Worm (Caenorhabditis elegans): Measurements from ENCODE around the gene vha-17.

The vha-17 gene

DNA sequence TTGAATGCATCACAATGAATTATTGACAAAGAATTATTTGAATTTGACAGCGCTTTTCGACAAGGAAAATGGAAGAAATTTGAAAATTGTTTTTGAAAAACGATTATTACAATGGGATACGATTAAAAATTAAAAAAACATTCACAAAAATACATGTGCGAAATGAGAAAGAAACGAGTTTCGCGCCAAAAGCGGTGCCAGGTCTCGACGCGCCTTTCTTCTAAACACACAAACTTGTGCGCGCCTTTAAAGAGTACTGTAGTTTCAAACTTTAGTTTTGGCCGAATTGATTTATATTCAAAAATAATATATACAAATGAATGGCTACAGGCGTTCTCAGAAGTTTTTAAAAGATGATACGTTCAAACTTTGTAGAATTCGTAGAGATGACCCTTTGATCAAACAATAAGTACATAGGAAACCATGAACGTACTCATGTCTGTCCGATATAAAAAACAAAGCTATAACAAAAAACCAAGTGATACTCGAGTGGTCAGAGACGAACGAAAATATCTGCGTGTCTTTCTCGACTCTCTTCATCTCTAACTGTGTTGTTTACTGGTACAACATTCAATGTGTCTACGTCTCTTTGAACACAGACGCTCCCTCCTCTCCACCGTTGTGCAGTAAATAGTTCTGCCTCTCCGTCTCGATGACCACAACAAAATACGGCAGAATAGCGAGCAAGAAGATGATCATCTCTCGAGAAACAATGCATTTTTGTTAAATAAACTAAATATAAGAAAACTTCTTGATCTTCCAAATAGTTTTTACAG lies 46.4 kb downstream of the vha-17 start (continued):
- TF ChIP-seq mxl-1 (tag; optimal IDR thresholded peaks at IDR 0.05) (no peak), lin-40 (tag; optimal IDR thresholded peaks at IDR 0.05) (peak; percentile 8), athp-1 (tag; optimal IDR thresholded peaks at IDR 0.05) (no peak), unc-62 (GFP tag; optimal IDR thresholded peaks at IDR 0.05) (no peak), ceh-91 (GFP tag; IDR thresholded peaks at IDR 0.05) (peak; percentile 76), chd-7 (tag; optimal IDR thresholded peaks at IDR 0.05) (no peak), K12H6.12 (tag; optimal IDR thresholded peaks at IDR 0.05) (no peak), nhr-179 (tag; optimal IDR thresholded peaks at IDR 0.05) (no peak), T26A5.8 (tag; optimal IDR thresholded peaks at IDR 0.05) (no peak), bed-2 (GFP tag; IDR thresholded peaks at IDR 0.05) (no peak), let-607 (tag; optimal IDR thresholded peaks at IDR 0.05) (no peak), sptf-2 (GFP tag; optimal IDR thresholded peaks at IDR 0.05) (no peak), F57A8.1 (GFP tag; optimal IDR thresholded peaks at IDR 0.05) (no peak), egl-44 (GFP tag; IDR thresholded peaks at IDR 0.05) (no peak), ekl-4 (GFP tag; IDR thresholded peaks at IDR 0.05) (peak; percentile 31; the same call in 1 of the 2 replicates), madf-10 (tag; optimal IDR thresholded peaks at IDR 0.05) (no peak), gei-17 (GFP tag; optimal IDR thresholded peaks at IDR 0.05) (no peak), madf-6 (GFP tag; IDR thresholded peaks at IDR 0.05) (peak; percentile 96), B0261.1 (tag; optimal IDR thresholded peaks at IDR 0.05) (no peak), Y79H2A.3 (GFP tag; conservative IDR thresholded peaks at IDR 0.05) (no peak), ceh-58 (GFP tag; IDR thresholded peaks at IDR 0.05) (no peak), attf-5 (GFP tag; optimal IDR thresholded peaks at IDR 0.05) (peak; percentile 10), aptf-3 (GFP tag; IDR thresholded peaks at IDR 0.05) (no peak), tbp1 (GFP tag; optimal IDR thresholded peaks at IDR 0.05) (peak; percentile 13), lin-54 (GFP tag; optimal IDR thresholded peaks at IDR 0.05) (peak; percentile 70), Y53G8AR.9 (GFP tag; conservative IDR thresholded peaks at IDR 0.05) (no peak), Y67H2A.10 (GFP tag; conservative IDR thresholded peaks at IDR 0.05) (no peak), hmg-20 (GFP tag; IDR thresholded peaks at IDR 0.05) (no peak), ztf-28 (GFP tag; IDR thresholded peaks at IDR 0.05) (no peak), tlf-1 (GFP tag; optimal IDR thresholded peaks at IDR 0.05) (peak; percentile 50), F10E7.11 (tag; optimal IDR thresholded peaks at IDR 0.05) (no peak), him-1 (tag; optimal IDR thresholded peaks at IDR 0.05) (no peak), cebp-2 (GFP tag; IDR thresholded peaks at IDR 0.05) (no peak), rec-8 (tag; optimal IDR thresholded peaks at IDR 0.05) (no peak), let-526 (GFP tag; IDR thresholded peaks at IDR 0.05) (no peak), Y95B8A.8 (GFP tag; IDR thresholded peaks at IDR 0.05) (no peak), snpc-4 (GFP tag; optimal IDR thresholded peaks at IDR 0.05) (peak; percentile 10), snpc-4 (tag; optimal IDR thresholded peaks at IDR 0.05) (peak in 2 of 4 experiments; percentile 9 to 48), F23B12.7 (tag; optimal IDR thresholded peaks at IDR 0.05; ENCODE audit: insufficient read depth) (no peak), hmg-1.2 (GFP tag; IDR thresholded peaks at IDR 0.05) (peak; percentile 35; the same call in 1 of the 2 replicates), xnd-1 (tag; optimal IDR thresholded peaks at IDR 0.05) (peak; percentile 89), snpc-1.1 (tag; optimal IDR thresholded peaks at IDR 0.05; ENCODE audit: insufficient read depth) (peak; percentile 37), dox-1 (GFP tag; IDR thresholded peaks at IDR 0.05) (0 out of 2 replicates have a peak, but pooled peaks have one; percentile 13), nfyb-1 (GFP tag; IDR thresholded peaks at IDR 0.05) (no peak), zim-3 (tag; optimal IDR thresholded peaks at IDR 0.05) (no peak), efl-1 (GFP tag; optimal IDR thresholded peaks at IDR 0.05) (peak; percentile 92), dpff-1 (tag; optimal IDR thresholded peaks at IDR 0.05) (no peak)
